Worm (Caenorhabditis elegans) whole organism, L3 larva: ENCODE measurements around the gene snu-23.

Experiments used
- ama-1 ChIP-seq: fragments of 150-350 bp; optimal IDR thresholded peaks from 2 replicates; lab custom pipeline; 2018
- ceh-28 ChIP-seq: fragments of 150-350 bp; optimal IDR thresholded peaks from 2 replicates; lab custom pipeline; 2014; ENCODE audit warnings: missing biosample characterization, missing genetic modification reagents, missing genetic modification characterization
- ceh-9 ChIP-seq: sonication (generic microtip); optimal IDR thresholded peaks from 2 replicates; lab custom pipeline; 2018; ENCODE audit warnings: missing biosample characterization, missing genetic modification characterization
- daf-12 ChIP-seq: fragments of 150-350 bp; optimal IDR thresholded peaks from 2 replicates; lab custom pipeline; 2014; ENCODE audit warnings: missing biosample characterization, missing genetic modification reagents, missing genetic modification characterization
- egl-27 ChIP-seq: sonication (generic microtip); optimal IDR thresholded peaks from 4 replicates; lab custom pipeline; 2017; ENCODE audit warnings: missing biosample characterization, missing genetic modification reagents, missing genetic modification characterization
- elt-2 ChIP-seq: sonication (generic microtip); optimal IDR thresholded peaks from 2 replicates; lab custom pipeline; 2016; ENCODE audit warnings: missing genetic modification reagents, mild to moderate bottlenecking, missing genetic modification characterization, missing compliant biosample characterization
- fkh-10 ChIP-seq: sonication (generic microtip); optimal IDR thresholded peaks from 2 replicates; lab custom pipeline; 2017; ENCODE audit warnings: missing biosample characterization, missing genetic modification reagents, missing genetic modification characterization
- fkh-2 ChIP-seq: fragments of 150-350 bp; optimal IDR thresholded peaks from 2 replicates; lab custom pipeline; 2014; ENCODE audit warnings: missing biosample characterization, missing genetic modification reagents, missing genetic modification characterization
- fos-1 ChIP-seq: fragments of 150-350 bp; optimal IDR thresholded peaks from 2 replicates; lab custom pipeline; 2014; ENCODE audit warnings: missing biosample characterization, missing genetic modification characterization
- hmg-11 ChIP-seq: sonication (generic microtip); optimal IDR thresholded peaks from 2 replicates; lab custom pipeline; 2016; ENCODE audit warnings: missing genetic modification characterization, missing compliant biosample characterization
- jun-1 ChIP-seq: fragments of 150-350 bp; optimal IDR thresholded peaks from 2 replicates; lab custom pipeline; 2014; ENCODE audit warnings: missing biosample characterization, missing genetic modification reagents, missing genetic modification characterization
- lin-15B ChIP-seq: fragments of 150-350 bp; optimal IDR thresholded peaks from 2 replicates; lab custom pipeline; 2014; ENCODE audit warnings: missing biosample characterization, missing genetic modification characterization
- lin-39 ChIP-seq: fragments of 150-350 bp; optimal IDR thresholded peaks from 2 replicates; lab custom pipeline; 2018; ENCODE audit warnings: missing biosample characterization, missing genetic modification reagents, missing genetic modification characterization
- lsy-12 ChIP-seq: sonication (generic microtip); optimal IDR thresholded peaks from 2 replicates; lab custom pipeline; 2016; ENCODE audit warnings: mild to moderate bottlenecking, missing genetic modification characterization, missing compliant biosample characterization
- mdl-1 ChIP-seq: fragments of 150-350 bp; optimal IDR thresholded peaks from 2 replicates; lab custom pipeline; 2014; ENCODE audit warnings: missing biosample characterization, missing genetic modification characterization
- mml-1 ChIP-seq: fragments of 150-350 bp; sonication (generic microtip); optimal IDR thresholded peaks from 3 replicates; lab custom pipeline; 2014; ENCODE audit warnings: missing biosample characterization, missing genetic modification characterization
- nfya-1 ChIP-seq: sonication (generic microtip); optimal IDR thresholded peaks from 2 replicates; lab custom pipeline; 2017; ENCODE audit warnings: missing genetic modification characterization, mild to moderate bottlenecking, missing compliant biosample characterization, antibody characterized with exemption, moderate library complexity; ENCODE audit not compliant: insufficient read depth
- nhr-11 ChIP-seq: fragments of 150-350 bp; optimal IDR thresholded peaks from 2 replicates; lab custom pipeline; 2014; ENCODE audit warnings: missing biosample characterization, missing genetic modification characterization
- nhr-23 ChIP-seq: fragments of 150-350 bp; optimal IDR thresholded peaks from 2 replicates; lab custom pipeline; 2014; ENCODE audit warnings: missing biosample characterization, missing genetic modification reagents, missing genetic modification characterization
- nhr-237 ChIP-seq: fragments of 150-350 bp; optimal IDR thresholded peaks from 2 replicates; lab custom pipeline; 2014; ENCODE audit warnings: missing biosample characterization, missing genetic modification characterization
- nhr-25 ChIP-seq: sonication (generic microtip); optimal IDR thresholded peaks from 2 replicates; lab custom pipeline; 2017; ENCODE audit warnings: missing biosample characterization, missing genetic modification characterization
- nhr-28 ChIP-seq: fragments of 150-350 bp; optimal IDR thresholded peaks from 2 replicates; lab custom pipeline; 2014; ENCODE audit warnings: missing biosample characterization, missing genetic modification characterization
- nhr-43 ChIP-seq: sonication (generic microtip); optimal IDR thresholded peaks from 2 replicates; lab custom pipeline; 2016; ENCODE audit warnings: mild to moderate bottlenecking, missing genetic modification characterization, missing compliant biosample characterization; ENCODE audit not compliant: poor library complexity, severe bottlenecking
- nhr-67 ChIP-seq: fragments of 150-350 bp; optimal IDR thresholded peaks from 2 replicates; lab custom pipeline; 2014; ENCODE audit warnings: missing biosample characterization, missing genetic modification characterization
- nhr-77 ChIP-seq: fragments of 150-350 bp; optimal IDR thresholded peaks from 2 replicates; lab custom pipeline; 2014; ENCODE audit warnings: missing biosample characterization, missing genetic modification characterization
- pha-4 ChIP-seq: fragments of 150-350 bp; optimal IDR thresholded peaks from 2 replicates; lab custom pipeline; 2014; ENCODE audit warnings: missing biosample characterization, missing genetic modification reagents, missing genetic modification characterization
- sea-2 ChIP-seq: fragments of 150-350 bp; sonication (generic microtip); optimal IDR thresholded peaks from 4 replicates; lab custom pipeline; 2014; ENCODE audit warnings: missing biosample characterization, missing genetic modification reagents, missing genetic modification characterization
- snpc-4 ChIP-seq: fragments of 150-350 bp; optimal IDR thresholded peaks from 2 replicates; lab custom pipeline; 2014; ENCODE audit warnings: missing biosample characterization, missing genetic modification characterization
- tbx-2 ChIP-seq: sonication (generic microtip); optimal IDR thresholded peaks from 2 replicates; lab custom pipeline; 2016; ENCODE audit warnings: mild to moderate bottlenecking, missing genetic modification characterization, missing compliant biosample characterization
- unc-39 ChIP-seq: sonication (generic microtip); optimal IDR thresholded peaks from 4 replicates; lab custom pipeline; 2017; ENCODE audit warnings: missing biosample characterization, missing genetic modification characterization
- unc-62 ChIP-seq: fragments of 150-350 bp; sonication (generic microtip); optimal IDR thresholded peaks from 4 replicates; lab custom pipeline; 2014; ENCODE audit warnings: missing biosample characterization, missing genetic modification reagents, missing genetic modification characterization
- zag-1 ChIP-seq: fragments of 150-350 bp; optimal IDR thresholded peaks from 2 replicates; lab custom pipeline; 2014; ENCODE audit warnings: missing biosample characterization, missing genetic modification characterization
- ztf-11 ChIP-seq: fragments of 150-350 bp; optimal IDR thresholded peaks from 2 replicates; lab custom pipeline; 2014; ENCODE audit warnings: missing biosample characterization, missing genetic modification characterization
- ztf-4 ChIP-seq: fragments of 150-350 bp; optimal IDR thresholded peaks from 2 replicates; lab custom pipeline; 2014; ENCODE audit warnings: missing biosample characterization, missing genetic modification characterization

snu-23 gene

DNA sequence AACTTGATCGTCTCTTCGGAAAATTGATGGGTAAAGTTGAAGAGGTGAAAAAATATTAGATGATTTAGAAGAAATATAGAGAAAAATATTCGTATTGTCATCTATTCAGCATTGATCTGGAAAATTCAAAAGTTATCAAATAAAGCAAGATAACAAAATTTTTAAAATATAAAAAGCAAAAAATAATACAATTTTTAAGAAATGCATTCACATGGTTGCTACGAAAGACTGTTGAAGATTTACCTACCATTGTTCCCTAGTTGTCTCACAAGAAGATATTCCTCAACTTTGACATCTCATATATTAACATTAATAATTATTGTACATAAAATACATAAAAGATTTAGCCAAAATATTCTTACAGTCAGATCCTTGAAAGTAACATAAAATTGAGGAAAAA is 15.6 kb downstream of the snu-23 start, which contains the start of gene cdh-3:
TSS of gene cdh-3 (minus strand) at position 101 of the 400 bp plus-strand sequence.
- TF ChIP-seq nhr-11 (tag; lab: Kevin White, UChicago) (no peak), zag-1 (no peak), ama-1 (lab: Kevin White, UChicago) (no peak), elt-2 (no peak), snpc-4 (tag; lab: Kevin White, UChicago) (no peak), egl-27 (tag; lab: Kevin White, UChicago) (no peak), fkh-2 (tag; lab: Kevin White, UChicago) (no peak), fos-1 (tag; lab: Kevin White, UChicago) (no peak), tbx-2 (tag; lab: Kevin White, UChicago) (no peak), jun-1 (tag; lab: Kevin White, UChicago) (no peak), mml-1 (no peak), nhr-25 (tag; lab: Kevin White, UChicago) (no peak), daf-12 (no peak), lin-15B (tag; lab: Kevin White, UChicago) (no peak), nhr-28 (no peak), lsy-12 (no peak), fkh-10 (GFP tag; lab: Kevin White, UChicago) (no peak), ztf-4 (tag; lab: Kevin White, UChicago) (no peak)

ce11 chrIII:7743183-7743582 is 26.7 kb downstream of the snu-23 start:
- no peak for TF ChIP-seq unc-39 (tag; lab: Kevin White, UChicago)
- no peak for TF ChIP-seq nhr-23 (tag; lab: Kevin White, UChicago)
- no peak for TF ChIP-seq lin-39 (tag; lab: Kevin White, UChicago)
- TF ChIP-seq mdl-1 (tag; lab: Kevin White, UChicago): no peak
- no peak for TF ChIP-seq ceh-28 (tag; lab: Kevin White, UChicago)
- TF ChIP-seq fkh-2 (tag; lab: Kevin White, UChicago): no peak
- no peak for TF ChIP-seq nhr-43 (tag; lab: Kevin White, UChicago)
- no peak for TF ChIP-seq ceh-9
- TF ChIP-seq nhr-28: no peak
- TF ChIP-seq nhr-77 (tag; lab: Kevin White, UChicago): no peak
- TF ChIP-seq, all 47 proteins: peak for 0

- TF ChIP-seq fkh-10 (GFP tag; lab: Kevin White, UChicago) (no peak), lsy-12 (peak; percentile 3), sea-2 (GFP tag; lab: Kevin White, UChicago) (no peak), unc-62 (GFP tag; lab: Kevin White, UChicago) (no peak), nhr-77 (tag; lab: Kevin White, UChicago) (no peak), jun-1 (tag; lab: Kevin White, UChicago) (peak; percentile 31), ztf-4 (tag; lab: Kevin White, UChicago) (peak; percentile 40), hmg-11 (tag; lab: Kevin White, UChicago) (no peak), ama-1 (lab: Kevin White, UChicago) (peak; percentile 40), fkh-2 (tag; lab: Kevin White, UChicago) (no peak)
Observed at ce11 chrIII:7737646-7738258, 32.2 kb downstream of the snu-23 start.

ce11 chrIII:7736806-7737205 is 33.1 kb downstream of the snu-23 start:
- TF ChIP-seq pha-4: no peak
- no peak for TF ChIP-seq lin-15B (tag; lab: Kevin White, UChicago)
- no peak for TF ChIP-seq ceh-28 (tag; lab: Kevin White, UChicago)

ce11 chrIII:7736003-7736402 is 33.9 kb downstream of the snu-23 start:
- TF ChIP-seq hmg-11 (tag; lab: Kevin White, UChicago): no peak
- no peak for TF ChIP-seq nhr-237 (tag; lab: Kevin White, UChicago)
- no peak for TF ChIP-seq nfya-1
- no peak for TF ChIP-seq ceh-9
- no peak for TF ChIP-seq daf-12
- no peak for TF ChIP-seq nhr-67 (tag; lab: Kevin White, UChicago)
- no peak for TF ChIP-seq jun-1 (tag; lab: Kevin White, UChicago)
- TF ChIP-seq fkh-10 (GFP tag; lab: Kevin White, UChicago): no peak
- TF ChIP-seq nhr-23 (tag; lab: Kevin White, UChicago): no peak
- TF ChIP-seq fos-1 (tag; lab: Kevin White, UChicago): no peak
- no peak for TF ChIP-seq nhr-11 (tag; lab: Kevin White, UChicago)
- TF ChIP-seq ztf-11: no peak
